Fruit fly (Drosophila melanogaster): ENCODE results near the gene modSP.

modSP gene

DNA sequence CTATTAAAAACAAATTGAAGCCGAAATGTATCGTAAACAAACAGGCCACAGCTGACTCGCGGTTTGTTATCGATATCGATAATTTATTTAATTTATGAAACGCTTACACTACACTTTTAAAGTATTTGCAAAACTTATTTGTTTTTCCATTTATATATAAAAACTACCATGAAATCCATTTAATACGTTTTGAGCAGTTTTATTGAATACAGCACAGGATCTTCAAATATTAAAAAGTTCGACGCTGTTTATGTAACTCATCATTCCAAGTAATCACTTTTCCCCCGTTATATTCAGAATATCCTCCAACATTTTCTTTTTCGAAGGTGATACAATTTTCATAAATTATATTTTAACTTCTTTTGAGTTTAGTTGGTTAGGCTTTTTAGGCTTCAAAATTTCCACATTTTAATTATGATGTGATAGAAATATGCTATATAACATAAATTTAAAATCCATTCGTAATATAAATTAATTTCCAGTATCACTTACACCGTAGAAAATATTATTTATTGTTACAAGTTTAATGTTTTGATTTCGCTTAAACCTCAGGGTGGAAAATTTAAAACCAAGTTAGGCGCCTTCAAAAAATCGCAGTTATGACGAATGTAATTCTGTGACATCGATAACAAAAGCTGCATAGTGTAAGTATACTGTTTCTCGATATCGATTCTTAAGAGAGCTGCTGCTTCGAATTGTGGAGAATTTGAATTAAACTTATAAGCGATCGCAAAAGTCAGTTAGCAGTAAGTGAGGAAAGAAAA, 8.3 kb downstream of the modSP start, which contains the start of the genes CG10324 and CCT3 (continued):
- TF ChIP-seq CG32767 (GFP tag; IDR thresholded peaks at IDR 0.05) (peak; percentile 54), Blimp-1 (GFP tag; optimal IDR thresholded peaks at IDR 0.05) (no peak), CG12659 (GFP tag; optimal IDR thresholded peaks at IDR 0.05) (peak; percentile 61), CG11504 (tag; optimal IDR thresholded peaks at IDR 0.05) (no peak), ranshi (GFP tag; IDR thresholded peaks at IDR 0.05) (0 out of 2 replicates have a peak, but pooled peaks have one; percentile 49), CG6765 (GFP tag; optimal IDR thresholded peaks at IDR 0.05) (peak; percentile 71), CG2875 (GFP tag; optimal IDR thresholded peaks at IDR 0.05) (no peak), CG12942 (GFP tag; optimal IDR thresholded peaks at IDR 0.05) (peak; percentile 31), caup (GFP tag; optimal IDR thresholded peaks at IDR 0.05; ENCODE audit: severe bottlenecking) (peak; percentile 53), CG18011 (GFP tag; optimal IDR thresholded peaks at IDR 0.05) (peak; percentile 23), CG6272 (GFP tag; IDR thresholded peaks at IDR 0.05) (no peak), CG16813 (GFP tag; IDR thresholded peaks at IDR 0.05; ENCODE audit: partially characterized antibody) (peak; percentile 70), CrebB (tag; optimal IDR thresholded peaks at IDR 0.05) (peak; percentile 19), chif (GFP tag; optimal IDR thresholded peaks at IDR 0.05) (peak; percentile 31 to 37), ttk (GFP tag; IDR thresholded peaks at IDR 0.05) (peak; percentile 55), repo (GFP tag; optimal IDR thresholded peaks at IDR 0.05) (peak; percentile 7), CG8944 (GFP tag; optimal IDR thresholded peaks at IDR 0.05) (peak; percentile 6), CG31224 (GFP tag; IDR thresholded peaks at IDR 0.05) (peak; percentile 34; the same call in 1 of the 2 replicates), CG5180 (GFP tag; optimal IDR thresholded peaks at IDR 0.05) (no peak), Fer1 (GFP tag; optimal IDR thresholded peaks at IDR 0.05) (peak; percentile 53), ci (GFP tag; IDR thresholded peaks at IDR 0.05) (peak; percentile 67; the same call in 2 of the 3 replicates), inv (GFP tag; IDR thresholded peaks at IDR 0.05; ENCODE audit: partially characterized antibody) (peak; percentile 56), zfh2 (GFP tag; optimal IDR thresholded peaks at IDR 0.05) (peak; percentile 42), gfzf (GFP tag; optimal IDR thresholded peaks at IDR 0.05) (no peak), knrl (GFP tag; IDR thresholded peaks at IDR 0.05; ENCODE audit: partially characterized antibody) (peak; percentile 68), CG1792 (GFP tag; optimal IDR thresholded peaks at IDR 0.05) (peak; percentile 9), CG7271 (tag; optimal IDR thresholded peaks at IDR 0.05) (no peak), wek (GFP tag; optimal IDR thresholded peaks at IDR 0.05) (peak; percentile 10), CG3281 (GFP tag; optimal IDR thresholded peaks at IDR 0.05) (peak; percentile 72), Dfd (GFP tag; optimal IDR thresholded peaks at IDR 0.05) (peak in 1 of 2 experiments; percentile 49), zf30C (GFP tag; optimal IDR thresholded peaks at IDR 0.05) (no peak), nau (GFP tag; optimal IDR thresholded peaks at IDR 0.05) (no peak), lmd (GFP tag; IDR thresholded peaks at IDR 0.05) (peak; percentile 55), CG2120 (GFP tag; optimal IDR thresholded peaks at IDR 0.05) (peak; percentile 72), CG6791 (GFP tag; IDR thresholded peaks at IDR 0.05; ENCODE audit: partially characterized antibody) (peak; percentile 76), bigmax (GFP tag; optimal IDR thresholded peaks at IDR 0.05) (no peak), CG6689 (GFP tag; IDR thresholded peaks at IDR 0.05) (peak; percentile 59; the same call in 1 of the 2 replicates), CG10321 (GFP tag; IDR thresholded peaks at IDR 0.05) (no peak), sr (GFP tag; IDR thresholded peaks at IDR 0.05) (no peak), CG12391 (tag; optimal IDR thresholded peaks at IDR 0.05) (peak; percentile 75), Drgx (GFP tag; IDR thresholded peaks at IDR 0.05) (peak; percentile 67), CG11695 (GFP tag; IDR thresholded peaks at IDR 0.05) (peak; percentile 59; the same call in 2 of the 3 replicates), CG11696 (GFP tag; IDR thresholded peaks at IDR 0.05) (no peak), insv (GFP tag; optimal IDR thresholded peaks at IDR 0.05) (peak in 1 of 2 experiments; percentile 37), CG34376 (GFP tag; optimal IDR thresholded peaks at IDR 0.05) (peak; percentile 43), Ets97D (GFP tag; optimal IDR thresholded peaks at IDR 0.05) (no peak), nmo (GFP tag; optimal IDR thresholded peaks at IDR 0.05) (peak; percentile 83), Deaf1 (tag; optimal IDR thresholded peaks at IDR 0.05) (no peak)
